Worm (Caenorhabditis elegans) whole organism, L2 larva: ENCODE measurements around the gene mrps-33.
A peak's percentile ranks its signal among the peaks of the same experiment; 100 is the strongest.

Experiments
- C34F6.9 ChIP-seq: fragments of 150-350 bp; optimal IDR thresholded peaks from 2 replicates; lab custom pipeline; 2014; ENCODE audit warnings: missing biosample characterization, missing genetic modification characterization
- F13H6.1 ChIP-seq: sonication (generic microtip); optimal IDR thresholded peaks from 2 replicates; lab custom pipeline; 2016; ENCODE audit warnings: missing genetic modification characterization, missing compliant biosample characterization
- Y55F3AM.14 ChIP-seq: fragments of 200-800 bp; sonication (Bioruptor generic); optimal IDR thresholded peaks from 2 replicates; lab custom pipeline; 2018; ENCODE audit warnings: mild to moderate bottlenecking, missing genetic modification characterization, missing compliant biosample characterization
- ZK546.5 ChIP-seq: sonication (generic microtip); optimal IDR thresholded peaks from 2 replicates; lab custom pipeline; 2017; ENCODE audit warnings: missing biosample characterization, missing genetic modification characterization
- alr-1 ChIP-seq: fragments of 150-350 bp; optimal IDR thresholded peaks from 2 replicates; lab custom pipeline; 2014; ENCODE audit warnings: missing biosample characterization, missing genetic modification characterization
- aly-2 ChIP-seq: fragments of 150-350 bp; optimal IDR thresholded peaks from 2 replicates; lab custom pipeline; 2014; ENCODE audit warnings: missing biosample characterization, missing genetic modification characterization
- ceh-16 ChIP-seq: fragments of 150-350 bp; optimal IDR thresholded peaks from 2 replicates; lab custom pipeline; 2014; ENCODE audit warnings: missing biosample characterization, missing genetic modification characterization
- crh-2 ChIP-seq: sonication (generic microtip); optimal IDR thresholded peaks from 2 replicates; lab custom pipeline; 2017; ENCODE audit warnings: missing biosample characterization, missing genetic modification characterization
- egl-27 ChIP-seq: sonication (generic microtip); optimal IDR thresholded peaks from 3 replicates; lab custom pipeline; 2017; ENCODE audit warnings: missing biosample characterization, missing genetic modification reagents, missing genetic modification characterization
- elt-1 ChIP-seq: fragments of 150-350 bp; optimal IDR thresholded peaks from 2 replicates; lab custom pipeline; 2014; ENCODE audit warnings: missing biosample characterization, missing genetic modification characterization
- elt-3 ChIP-seq: sonication (generic microtip); optimal IDR thresholded peaks from 2 replicates; lab custom pipeline; 2017; ENCODE audit warnings: missing biosample characterization, missing genetic modification characterization
- fos-1 ChIP-seq: fragments of 150-350 bp; optimal IDR thresholded peaks from 2 replicates; lab custom pipeline; 2014; ENCODE audit warnings: missing biosample characterization, missing genetic modification characterization
- gmeb-1 ChIP-seq: fragments of 150-350 bp; optimal IDR thresholded peaks from 2 replicates; lab custom pipeline; 2014; ENCODE audit warnings: missing biosample characterization, missing genetic modification characterization
- lin-11 ChIP-seq: fragments of 150-350 bp; sonication (generic microtip); optimal IDR thresholded peaks from 2 replicates; lab custom pipeline; 2014; ENCODE audit warnings: missing biosample characterization, missing genetic modification characterization, inconsistent platforms, mixed read lengths
- lin-13 ChIP-seq: fragments of 150-350 bp; optimal IDR thresholded peaks from 2 replicates; lab custom pipeline; 2014; ENCODE audit warnings: missing biosample characterization, missing genetic modification reagents, missing genetic modification characterization
- lsy-2 ChIP-seq, 2 experiments: fragments of 150-350 bp in 1 of 2; sonication (generic microtip) in 1 of 2; optimal IDR thresholded peaks; 2 replicates each; lab custom pipeline; 2014 to 2017; ENCODE audit warnings: missing biosample characterization in 2 of 2, missing genetic modification characterization in 2 of 2
- mab-5 ChIP-seq: fragments of 150-350 bp; optimal IDR thresholded peaks from 2 replicates; lab custom pipeline; 2014; ENCODE audit warnings: missing biosample characterization, missing genetic modification characterization
- mbf-1 ChIP-seq: sonication (generic microtip); optimal IDR thresholded peaks from 2 replicates; lab custom pipeline; 2017; ENCODE audit warnings: missing biosample characterization, missing genetic modification characterization
- nhr-10 ChIP-seq: sonication (generic microtip); optimal IDR thresholded peaks from 2 replicates; lab custom pipeline; 2017; ENCODE audit warnings: missing biosample characterization, missing genetic modification characterization
- nhr-11 ChIP-seq: fragments of 150-350 bp; optimal IDR thresholded peaks from 2 replicates; lab custom pipeline; 2014; ENCODE audit warnings: missing biosample characterization, missing genetic modification characterization
- nhr-12 ChIP-seq: fragments of 150-350 bp; optimal IDR thresholded peaks from 2 replicates; lab custom pipeline; 2014; ENCODE audit warnings: missing biosample characterization, missing genetic modification characterization
- nhr-129 ChIP-seq: fragments of 150-350 bp; optimal IDR thresholded peaks from 2 replicates; lab custom pipeline; 2014; ENCODE audit warnings: missing biosample characterization, missing genetic modification characterization
- nhr-21 ChIP-seq: fragments of 150-350 bp; optimal IDR thresholded peaks from 2 replicates; lab custom pipeline; 2014; ENCODE audit warnings: missing biosample characterization, missing genetic modification characterization
- nhr-23 ChIP-seq: fragments of 150-350 bp; optimal IDR thresholded peaks from 2 replicates; lab custom pipeline; 2014; ENCODE audit warnings: missing biosample characterization, missing genetic modification reagents, missing genetic modification characterization
- nhr-237 ChIP-seq: fragments of 150-350 bp; optimal IDR thresholded peaks from 2 replicates; lab custom pipeline; 2014; ENCODE audit warnings: missing biosample characterization, missing genetic modification characterization
- nhr-25 ChIP-seq: fragments of 150-350 bp; sonication (generic microtip); optimal IDR thresholded peaks from 3 replicates; lab custom pipeline; 2014; ENCODE audit warnings: missing biosample characterization, missing genetic modification characterization
- nhr-6 ChIP-seq: fragments of 150-350 bp; optimal IDR thresholded peaks from 2 replicates; lab custom pipeline; 2014; ENCODE audit warnings: missing biosample characterization, missing genetic modification characterization
- sem-4 ChIP-seq: fragments of 150-350 bp; optimal IDR thresholded peaks from 2 replicates; lab custom pipeline; 2014; ENCODE audit warnings: missing biosample characterization, missing genetic modification reagents, missing genetic modification characterization
- sma-3 ChIP-seq: sonication (generic microtip); optimal IDR thresholded peaks from 2 replicates; lab custom pipeline; 2016; ENCODE audit warnings: missing genetic modification reagents, missing genetic modification characterization, missing compliant biosample characterization
- sma-9 ChIP-seq, 2 experiments: fragments of 150-350 bp in 1 of 2; sonication (generic microtip) in 1 of 2; optimal IDR thresholded peaks; 2 replicates each; lab custom pipeline; 2014 to 2016; ENCODE audit warnings: missing genetic modification characterization in 2 of 2, mild to moderate bottlenecking in 1 of 2, missing biosample characterization in 1 of 2, missing compliant biosample characterization in 1 of 2, missing genetic modification reagents in 1 of 2, moderate library complexity in 1 of 2
- unc-39 ChIP-seq: fragments of 150-350 bp; optimal IDR thresholded peaks from 2 replicates; lab custom pipeline; 2014; ENCODE audit warnings: missing biosample characterization, missing genetic modification characterization
- unc-55 ChIP-seq: fragments of 150-350 bp; sonication (generic microtip); optimal IDR thresholded peaks from 3 replicates; lab custom pipeline; 2014; ENCODE audit warnings: missing biosample characterization, missing genetic modification reagents, missing genetic modification characterization
- unc-62 ChIP-seq: fragments of 150-350 bp; optimal IDR thresholded peaks from 2 replicates; lab custom pipeline; 2014; ENCODE audit warnings: missing biosample characterization, missing genetic modification reagents, missing genetic modification characterization
- zag-1 ChIP-seq: fragments of 150-350 bp; optimal IDR thresholded peaks from 2 replicates; lab custom pipeline; 2014; ENCODE audit warnings: missing biosample characterization, missing genetic modification characterization
- ztf-11 ChIP-seq: sonication (generic microtip); optimal IDR thresholded peaks from 2 replicates; lab custom pipeline; 2017; ENCODE audit warnings: missing biosample characterization, missing genetic modification characterization
- ztf-4 ChIP-seq: fragments of 150-350 bp; optimal IDR thresholded peaks from 2 replicates; lab custom pipeline; 2014; ENCODE audit warnings: missing biosample characterization, missing genetic modification characterization

The mrps-33 gene

DNA sequence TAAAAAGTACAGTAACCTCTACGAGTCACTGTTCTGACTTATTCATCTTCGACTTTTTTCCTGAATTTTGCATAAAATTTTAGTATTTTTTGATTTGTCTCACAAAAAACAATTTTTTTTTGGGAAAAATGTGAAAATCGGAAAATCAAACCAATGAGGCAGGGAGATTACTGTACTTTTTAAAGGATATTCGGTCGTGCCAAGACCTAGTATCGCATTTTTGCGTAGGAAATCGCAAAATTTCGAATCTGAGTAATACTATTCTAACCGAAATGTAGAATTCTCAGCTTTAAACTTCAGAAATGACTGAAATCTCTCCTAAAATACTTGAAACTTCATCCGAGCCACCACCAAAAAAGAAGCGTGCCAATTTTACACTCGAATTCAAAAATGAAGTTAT, 2.0 kb downstream of the mrps-33 start, which contains the start of gene F21D5.4:
Gene F21D5.4, plus strand, starts transcription at position 301 of the 400 bp plus-strand sequence.
- no peak for TF ChIP-seq C34F6.9 (tag; lab: Kevin White, UChicago)
- no peak for TF ChIP-seq zag-1 (tag; lab: Kevin White, UChicago)
- TF ChIP-seq nhr-23 (tag; lab: Kevin White, UChicago): no peak
- no peak for TF ChIP-seq ZK546.5
- no peak for TF ChIP-seq sma-3 (GFP tag; lab: Kevin White, UChicago)
- TF ChIP-seq elt-3 (tag; lab: Kevin White, UChicago): no peak
- no peak for TF ChIP-seq nhr-237
- TF ChIP-seq nhr-21: no peak
- no peak for TF ChIP-seq Y55F3AM.14
- TF ChIP-seq elt-1 (tag; lab: Kevin White, UChicago): no peak
- no peak for TF ChIP-seq sem-4 (tag; lab: Kevin White, UChicago)
- TF ChIP-seq F13H6.1 (tag; lab: Kevin White, UChicago): no peak

DNA sequence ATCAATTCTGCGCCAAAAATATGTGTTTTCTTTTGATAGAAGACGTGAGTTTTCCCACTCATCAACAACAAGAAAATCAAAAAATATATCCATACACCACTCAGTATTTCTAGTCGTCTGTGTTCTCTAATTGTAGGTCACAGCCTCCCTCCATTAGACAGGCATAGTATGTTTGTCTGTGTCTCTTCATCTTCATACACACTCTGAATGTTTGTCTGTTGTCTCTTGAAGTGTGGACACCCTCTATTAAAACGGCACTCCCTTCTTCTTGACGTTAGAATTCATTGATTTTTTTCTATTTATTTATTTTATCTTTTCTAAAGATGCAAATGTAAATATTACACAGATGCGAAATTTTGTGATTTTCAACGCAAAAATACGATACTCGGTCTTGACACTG, 2.5 kb downstream of the mrps-33 start:
- peak in 1 of 2 experiments; percentile 17 for TF ChIP-seq lsy-2 (tag; optimal IDR thresholded peaks at IDR 0.05; lab: Kevin White, UChicago)
- no peak for TF ChIP-seq alr-1 (tag; lab: Kevin White, UChicago)
- no peak for TF ChIP-seq Y55F3AM.14
- no peak for TF ChIP-seq unc-55 (GFP tag; lab: Kevin White, UChicago)
- TF ChIP-seq sma-9 (GFP tag; optimal IDR thresholded peaks at IDR 0.05; lab: Kevin White, UChicago): no peak
- TF ChIP-seq sma-9 (tag; optimal IDR thresholded peaks at IDR 0.05; lab: Kevin White, UChicago): no peak
- no peak for TF ChIP-seq egl-27 (tag; lab: Kevin White, UChicago)
- TF ChIP-seq mbf-1 (tag; lab: Kevin White, UChicago): no peak
- TF ChIP-seq nhr-129 (tag; lab: Kevin White, UChicago): no peak
- TF ChIP-seq unc-39 (tag; lab: Kevin White, UChicago): no peak
- TF ChIP-seq aly-2 (tag; lab: Kevin White, UChicago): no peak
- no peak for TF ChIP-seq lin-11 (tag; lab: Kevin White, UChicago)
- no peak for TF ChIP-seq lin-13 (GFP tag; lab: Kevin White, UChicago)
- peak; percentile 62 for TF ChIP-seq C34F6.9 (tag; lab: Kevin White, UChicago)
- TF ChIP-seq nhr-6 (tag; lab: Kevin White, UChicago): no peak

ce11 chrIV:8730469-8730868, 9.4 kb downstream of the mrps-33 start, which contains the start of gene F21D5.3:
F21D5.3 (plus strand) TSS chrIV:8730815.
- TF ChIP-seq nhr-12 (tag; lab: Kevin White, UChicago): no peak
- TF ChIP-seq C34F6.9 (tag; lab: Kevin White, UChicago): no peak
- peak; percentile 16 for TF ChIP-seq gmeb-1
- peak; percentile 42 for TF ChIP-seq sma-9 (GFP tag; optimal IDR thresholded peaks at IDR 0.05; lab: Kevin White, UChicago)
- TF ChIP-seq sma-9 (tag; optimal IDR thresholded peaks at IDR 0.05; lab: Kevin White, UChicago): no peak
- peak; percentile 41 for TF ChIP-seq crh-2 (tag; lab: Kevin White, UChicago)
- peak; percentile 94 for TF ChIP-seq fos-1

ce11 chrIV:8729636-8730035, 10.2 kb downstream of the mrps-33 start:
- TF ChIP-seq crh-2 (tag; lab: Kevin White, UChicago) (peak; percentile 1), fos-1 (peak; percentile 16), sma-9 (GFP tag; optimal IDR thresholded peaks at IDR 0.05; lab: Kevin White, UChicago) (peak; percentile 38), sma-9 (tag; optimal IDR thresholded peaks at IDR 0.05; lab: Kevin White, UChicago) (no peak), egl-27 (tag; lab: Kevin White, UChicago) (no peak)

DNA sequence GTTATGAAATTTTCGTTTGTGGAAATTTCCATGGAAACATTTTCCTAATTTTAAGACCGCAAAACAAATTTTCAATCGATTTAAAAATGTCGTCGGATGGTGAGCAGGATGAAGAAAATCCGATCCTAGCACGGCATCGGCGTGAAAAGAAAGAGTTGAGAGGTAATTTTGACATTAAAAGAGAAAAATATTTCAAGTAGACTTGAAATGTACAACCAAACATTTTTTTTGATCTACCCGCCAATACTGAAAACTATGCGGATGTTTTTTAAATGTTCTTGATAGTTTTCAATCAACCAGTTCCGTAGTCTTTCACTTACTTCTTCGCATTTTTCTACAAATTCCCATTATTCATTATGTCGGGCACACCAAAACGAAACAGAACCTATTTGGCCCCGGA, 11.7 kb downstream of the mrps-33 start, which contains the start of gene otub-3:
Gene otub-3, plus strand, starts transcription at position 56 of the 400 bp plus-strand sequence.
- TF ChIP-seq ztf-11 (tag; lab: Kevin White, UChicago) (no peak), zag-1 (tag; lab: Kevin White, UChicago) (no peak), Y55F3AM.14 (no peak), lin-13 (GFP tag; lab: Kevin White, UChicago) (no peak), F13H6.1 (tag; lab: Kevin White, UChicago) (no peak), sma-3 (GFP tag; lab: Kevin White, UChicago) (no peak), nhr-12 (tag; lab: Kevin White, UChicago) (no peak), sma-9 (GFP tag; optimal IDR thresholded peaks at IDR 0.05; lab: Kevin White, UChicago) (no peak), sma-9 (tag; optimal IDR thresholded peaks at IDR 0.05; lab: Kevin White, UChicago) (no peak), nhr-25 (tag; lab: Kevin White, UChicago) (no peak), crh-2 (tag; lab: Kevin White, UChicago) (no peak), gmeb-1 (no peak), nhr-10 (tag; lab: Kevin White, UChicago) (no peak), nhr-129 (tag; lab: Kevin White, UChicago) (no peak), ceh-16 (tag; lab: Kevin White, UChicago) (no peak), mab-5 (tag; lab: Kevin White, UChicago) (no peak), ztf-4 (no peak), nhr-11 (tag; lab: Kevin White, UChicago) (no peak), lsy-2 (tag; optimal IDR thresholded peaks at IDR 0.05; lab: Kevin White, UChicago) (no peak), unc-62 (GFP tag; lab: Kevin White, UChicago) (no peak)
- TF ChIP-seq, all 48 proteins: peak for 0
